Worm (Caenorhabditis elegans) whole organism, young adult: ENCODE measurements around the gene T05A7.3.

Experiments used
- F23B12.7 ChIP-seq: sonication (generic microtip); optimal IDR thresholded peaks from 2 replicates; lab custom pipeline; 2017; ENCODE audit warnings: missing genetic modification characterization, mild to moderate bottlenecking, missing compliant biosample characterization, antibody characterized with exemption, moderate library complexity; ENCODE audit not compliant: insufficient read depth
- F55B11.4 ChIP-seq: sonication (generic microtip); optimal IDR thresholded peaks from 2 replicates; lab custom pipeline; 2016; ENCODE audit warnings: missing compliant biosample characterization, missing genetic modification characterization, borderline replicate concordance; ENCODE audit not compliant: insufficient read depth
- T07F8.4 ChIP-seq: sonication (generic microtip); optimal IDR thresholded peaks from 2 replicates; lab custom pipeline; 2016; ENCODE audit warnings: mild to moderate bottlenecking, missing genetic modification characterization, moderate library complexity, missing compliant biosample characterization
- ccch-3 ChIP-seq: fragments of 200-800 bp; sonication (Bioruptor generic); optimal IDR thresholded peaks from 2 replicates; lab custom pipeline; 2018; ENCODE audit warnings: mild to moderate bottlenecking, missing genetic modification characterization, missing compliant biosample characterization
- dpff-1 ChIP-seq: sonication (generic microtip); optimal IDR thresholded peaks from 2 replicates; lab custom pipeline; 2017; ENCODE audit warnings: mild to moderate bottlenecking, missing genetic modification characterization, missing compliant biosample characterization
- dpl-1 ChIP-seq: fragments of 150-350 bp; optimal IDR thresholded peaks from 2 replicates; lab custom pipeline; 2014; ENCODE audit warnings: missing biosample characterization, missing genetic modification reagents, missing genetic modification characterization
- ekl-4 ChIP-seq: fragments of 200-800 bp; sonication (Bioruptor generic); IDR thresholded peaks from 2 replicates; pipeline ENCODE4 v1.3.6; 2022; ENCODE audit warnings: missing genetic modification reagents, missing genetic modification characterization, missing compliant biosample characterization
- hrde-1 ChIP-seq: sonication (generic microtip); optimal IDR thresholded peaks from 2 replicates; lab custom pipeline; 2016; ENCODE audit warnings: missing genetic modification characterization, mild to moderate bottlenecking, missing compliant biosample characterization, moderate library complexity, missing genotype, missing genetic modification reagents, borderline replicate concordance
- mel-28 ChIP-seq: sonication (generic microtip); optimal IDR thresholded peaks from 2 replicates; lab custom pipeline; 2016; ENCODE audit warnings: borderline replicate concordance, mild to moderate bottlenecking, missing genetic modification characterization, missing compliant biosample characterization
- zfh-2 ChIP-seq: fragments of 200-800 bp; sonication (Bioruptor generic); conservative IDR thresholded peaks from 2 replicates; pipeline ENCODE4 v1.3.6; 2022; ENCODE audit warnings: missing genetic modification reagents, missing genetic modification characterization, missing compliant biosample characterization
- ztf-25 ChIP-seq: fragments of 200-800 bp; sonication (Bioruptor generic); IDR thresholded peaks from 2 replicates; pipeline ENCODE4 v1.3.6; 2022; ENCODE audit warnings: missing genetic modification reagents, missing genetic modification characterization, missing compliant biosample characterization

- TF ChIP-seq ccch-3 (no peak), mel-28 (tag; lab: Kevin White, UChicago) (no peak), F55B11.4 (tag; lab: Kevin White, UChicago) (no peak), ekl-4 (no peak), ztf-25 (GFP tag; lab: Robert Waterston, UW) (no peak), dpl-1 (no peak), F23B12.7 (tag; lab: Kevin White, UChicago) (no peak), hrde-1 (no peak), zfh-2 (GFP tag; lab: Robert Waterston, UW) (no peak), dpff-1 (tag; lab: Kevin White, UChicago) (no peak), T07F8.4 (tag; lab: Kevin White, UChicago) (no peak)
Observed at ce11 chrII:4663186-4663585, 12.4 kb upstream of the T05A7.3 start, which contains the start of gene T05A7.12.
